Worm (Caenorhabditis elegans) whole organism, L1 larva: ENCODE data around the gene ztf-22.

ENCODE experiments used
- C04F5.9 ChIP-seq: sonication (generic microtip); optimal IDR thresholded peaks from 2 replicates; lab custom pipeline; 2016; ENCODE audit warnings: missing genetic modification characterization, missing compliant biosample characterization
- C16A3.4 ChIP-seq: fragments of 150-350 bp; optimal IDR thresholded peaks from 2 replicates; lab custom pipeline; 2014; ENCODE audit warnings: missing biosample characterization, missing genetic modification characterization
- F16B12.6 ChIP-seq: fragments of 150-350 bp; optimal IDR thresholded peaks from 2 replicates; lab custom pipeline; 2014; ENCODE audit warnings: missing biosample characterization, missing genetic modification characterization
- Y116A8C.19 ChIP-seq: sonication (generic microtip); optimal IDR thresholded peaks from 2 replicates; lab custom pipeline; 2016; ENCODE audit warnings: missing compliant biosample characterization, missing genetic modification characterization, borderline replicate concordance
- aha-1 ChIP-seq: fragments of 150-350 bp; optimal IDR thresholded peaks from 2 replicates; lab custom pipeline; 2014; ENCODE audit warnings: missing biosample characterization, missing genetic modification characterization
- blmp-1 ChIP-seq: fragments of 150-350 bp; optimal IDR thresholded peaks from 2 replicates; lab custom pipeline; 2014; ENCODE audit warnings: missing biosample characterization, missing genetic modification characterization
- ceh-63 ChIP-seq: fragments of 200-800 bp; sonication (Bioruptor generic); optimal IDR thresholded peaks from 2 replicates; lab custom pipeline; 2018; ENCODE audit warnings: mild to moderate bottlenecking, missing genetic modification characterization, missing compliant biosample characterization
- ceh-88 ChIP-seq: fragments of 200-800 bp; sonication (Bioruptor generic); IDR thresholded peaks from 2 replicates; pipeline ENCODE4 v1.3.6; 2022; ENCODE audit warnings: missing genetic modification characterization, missing compliant biosample characterization
- ceh-90 ChIP-seq: sonication (generic microtip); optimal IDR thresholded peaks from 2 replicates; lab custom pipeline; 2016; ENCODE audit warnings: missing genetic modification characterization, missing compliant biosample characterization
- ces-1 ChIP-seq: fragments of 150-350 bp; optimal IDR thresholded peaks from 2 replicates; lab custom pipeline; 2014; ENCODE audit warnings: missing biosample characterization, missing genetic modification reagents, missing genetic modification characterization
- efl-3 ChIP-seq: fragments of 200-800 bp; sonication (Bioruptor generic); optimal IDR thresholded peaks from 2 replicates; lab custom pipeline; 2018; ENCODE audit warnings: mild to moderate bottlenecking, missing genetic modification characterization, missing compliant biosample characterization
- elt-2 ChIP-seq: sonication (generic microtip); optimal IDR thresholded peaks from 2 replicates; lab custom pipeline; 2016; ENCODE audit warnings: missing genetic modification characterization, mild to moderate bottlenecking, inconsistent platforms, missing compliant biosample characterization, missing genetic modification reagents
- elt-3 ChIP-seq, 6 experiments: fragments of 150-350 bp in 1 of 6; sonication (generic microtip); optimal IDR thresholded peaks; 2 replicates each; lab custom pipeline; 2017 to 2018; ENCODE audit warnings: missing biosample characterization in 6 of 6, missing genetic modification characterization in 6 of 6, inconsistent platforms in 1 of 6
- fkh-10 ChIP-seq: sonication (generic microtip); optimal IDR thresholded peaks from 2 replicates; lab custom pipeline; 2017; ENCODE audit warnings: missing biosample characterization, missing genetic modification reagents, missing genetic modification characterization
- hlh-17 ChIP-seq: fragments of 200-800 bp; sonication (Bioruptor generic); optimal IDR thresholded peaks from 2 replicates; lab custom pipeline; 2018; ENCODE audit warnings: missing genetic modification characterization, mild to moderate bottlenecking, missing compliant biosample characterization, moderate library complexity, borderline replicate concordance
- hpl-2 ChIP-seq: fragments of 150-350 bp; optimal IDR thresholded peaks from 2 replicates; lab custom pipeline; 2014; ENCODE audit warnings: missing biosample characterization, missing genetic modification reagents, missing genetic modification characterization
- lin-35 ChIP-seq, 2 experiments: fragments of 150-350 bp; optimal IDR thresholded peaks; 2 replicates each; lab custom pipeline; 2014; ENCODE audit warnings: missing biosample characterization in 2 of 2, missing genetic modification characterization in 2 of 2, missing genetic modification reagents in 2 of 2
- lin-39 ChIP-seq: fragments of 150-350 bp; optimal IDR thresholded peaks from 2 replicates; lab custom pipeline; 2014; ENCODE audit warnings: missing biosample characterization, missing genetic modification reagents, missing genetic modification characterization
- lsy-2 ChIP-seq, 2 experiments: fragments of 150-350 bp; optimal IDR thresholded peaks; 2 replicates each; lab custom pipeline; 2014; ENCODE audit warnings: missing biosample characterization in 2 of 2, missing genetic modification characterization in 2 of 2
- mdl-1 ChIP-seq, 2 experiments: fragments of 150-350 bp; optimal IDR thresholded peaks; 2 replicates each; lab custom pipeline; 2014 to 2017; ENCODE audit warnings: missing biosample characterization in 2 of 2, missing genetic modification characterization in 2 of 2, inconsistent platforms in 1 of 2
- mef-2 ChIP-seq: fragments of 150-350 bp; optimal IDR thresholded peaks from 2 replicates; lab custom pipeline; 2014; ENCODE audit warnings: missing biosample characterization, missing genetic modification characterization
- nhr-20 ChIP-seq: sonication (generic microtip); optimal IDR thresholded peaks from 2 replicates; lab custom pipeline; 2016; ENCODE audit warnings: mild to moderate bottlenecking, missing genetic modification characterization, missing compliant biosample characterization
- nhr-237 ChIP-seq: fragments of 150-350 bp; optimal IDR thresholded peaks from 2 replicates; lab custom pipeline; 2014; ENCODE audit warnings: missing biosample characterization, missing genetic modification characterization
- nhr-28 ChIP-seq: fragments of 150-350 bp; optimal IDR thresholded peaks from 2 replicates; lab custom pipeline; 2014; ENCODE audit warnings: missing biosample characterization, missing genetic modification characterization
- nhr-71 ChIP-seq: sonication (generic microtip); optimal IDR thresholded peaks from 2 replicates; lab custom pipeline; 2016; ENCODE audit warnings: mild to moderate bottlenecking, missing genetic modification characterization, moderate library complexity, missing compliant biosample characterization
- nhr-85 ChIP-seq: sonication (generic microtip); peaks from one replicate; lab custom pipeline; 2016; ENCODE audit warnings: missing genetic modification characterization, inconsistent platforms, missing compliant biosample characterization
- nhr-90 ChIP-seq: sonication (generic microtip); optimal IDR thresholded peaks from 2 replicates; lab custom pipeline; 2016; ENCODE audit warnings: mild to moderate bottlenecking, missing genetic modification characterization, missing compliant biosample characterization; ENCODE audit not compliant: poor library complexity
- pqm-1 ChIP-seq: sonication (generic microtip); optimal IDR thresholded peaks from 3 replicates; lab custom pipeline; 2017; ENCODE audit warnings: missing biosample characterization, missing genetic modification characterization
- skn-1 ChIP-seq: fragments of 150-350 bp; optimal IDR thresholded peaks from 2 replicates; lab custom pipeline; 2014; ENCODE audit warnings: missing biosample characterization, missing genetic modification characterization
- snpc-4 ChIP-seq: fragments of 150-350 bp; optimal IDR thresholded peaks from 2 replicates; lab custom pipeline; 2014; ENCODE audit warnings: missing biosample characterization, missing genetic modification characterization
- sox-4 ChIP-seq: sonication (generic microtip); optimal IDR thresholded peaks from 2 replicates; lab custom pipeline; 2016; ENCODE audit warnings: missing genetic modification characterization, missing compliant biosample characterization
- sptf-1 ChIP-seq: fragments of 150-350 bp; optimal IDR thresholded peaks from 2 replicates; lab custom pipeline; 2014; ENCODE audit warnings: missing biosample characterization, missing genetic modification characterization
- sup-37 ChIP-seq: fragments of 200-800 bp; sonication (Bioruptor generic); optimal IDR thresholded peaks from 2 replicates; lab custom pipeline; 2018; ENCODE audit warnings: mild to moderate bottlenecking, missing genetic modification characterization, missing compliant biosample characterization
- tlp-1 ChIP-seq: fragments of 150-350 bp; optimal IDR thresholded peaks from 2 replicates; lab custom pipeline; 2014; ENCODE audit warnings: missing biosample characterization, missing genetic modification characterization
- unc-62 ChIP-seq: fragments of 150-350 bp; optimal IDR thresholded peaks from 2 replicates; lab custom pipeline; 2014; ENCODE audit warnings: missing biosample characterization, missing genetic modification reagents, missing genetic modification characterization
- vab-15 ChIP-seq: sonication (generic microtip); optimal IDR thresholded peaks from 2 replicates; lab custom pipeline; 2017; ENCODE audit warnings: missing genotype, mild to moderate bottlenecking, missing genetic modification characterization, missing compliant biosample characterization
- zag-1 ChIP-seq: fragments of 150-350 bp; optimal IDR thresholded peaks from 2 replicates; lab custom pipeline; 2014; ENCODE audit warnings: missing biosample characterization, missing genetic modification characterization

Gene ztf-22

DNA sequence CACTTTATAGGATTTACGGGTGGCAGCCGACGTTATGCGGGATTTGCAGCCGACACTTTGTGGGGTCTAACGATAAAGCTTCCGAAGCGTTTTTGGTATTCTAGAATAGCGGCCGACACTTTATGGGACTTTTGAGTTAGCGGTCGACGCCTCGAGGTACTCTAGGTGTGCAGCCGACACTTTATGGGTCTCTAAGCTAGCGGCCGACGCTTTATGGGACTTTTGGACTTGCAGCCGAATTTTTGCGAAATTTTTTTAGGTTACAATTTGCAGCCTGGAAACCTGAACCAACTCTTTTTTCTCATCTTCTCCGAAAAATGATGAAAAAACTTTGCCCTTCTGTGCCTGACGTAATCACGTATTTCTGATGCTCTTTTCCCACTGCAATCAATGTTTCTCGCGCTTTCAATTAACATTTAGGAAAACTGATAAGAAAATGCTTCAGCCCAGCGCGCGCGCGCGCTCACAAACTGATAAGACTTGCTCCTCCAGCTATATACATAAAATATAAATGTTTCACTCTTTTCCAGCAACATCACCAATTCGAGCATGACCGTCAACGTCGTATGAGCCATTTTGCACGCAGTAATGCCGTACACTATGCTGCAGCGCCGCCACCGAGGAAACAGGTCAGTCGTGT, 13.7 kb upstream of the ztf-22 start (continued):
- TF ChIP-seq mef-2 (tag; lab: Kevin White, UChicago) (no peak), efl-3 (no peak), F16B12.6 (no peak), ceh-90 (tag; lab: Kevin White, UChicago) (no peak), lin-39 (tag; lab: Kevin White, UChicago) (no peak), aha-1 (no peak), sptf-1 (tag; lab: Kevin White, UChicago) (no peak), C16A3.4 (tag; lab: Kevin White, UChicago) (no peak), unc-62 (no peak), ceh-88 (no peak), zag-1 (no peak), pqm-1 (tag; lab: Kevin White, UChicago) (peak; percentile 17), Y116A8C.19 (tag; lab: Kevin White, UChicago) (no peak), hlh-17 (GFP tag; lab: Kevin White, UChicago) (no peak), nhr-237 (no peak)

DNA sequence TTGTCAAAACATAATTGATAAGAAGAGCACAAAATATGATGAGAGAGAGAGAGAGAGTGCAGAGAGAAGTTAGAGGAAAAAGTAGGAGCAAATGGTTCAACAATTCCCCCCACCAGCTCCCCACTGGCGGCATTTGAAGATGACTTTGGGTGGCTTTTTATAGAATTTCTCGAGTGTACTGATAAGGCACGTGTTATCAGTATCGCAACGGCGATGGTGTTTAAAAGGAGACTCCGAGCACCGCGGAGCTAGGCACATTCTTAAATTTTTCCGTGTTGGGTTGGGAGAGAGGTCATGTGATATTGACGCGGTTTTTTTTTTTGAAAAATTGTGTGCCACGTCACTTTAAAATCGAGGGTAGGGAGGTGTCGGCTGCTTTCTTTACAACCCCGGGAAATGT, 12.9 kb upstream of the ztf-22 start:
- TF ChIP-seq nhr-28 (tag; lab: Kevin White, UChicago) (no peak), sup-37 (GFP tag; lab: Kevin White, UChicago) (no peak), skn-1 (tag; lab: Kevin White, UChicago) (no peak), nhr-90 (tag; lab: Kevin White, UChicago) (peak; percentile 62), lin-35 (GFP tag; optimal IDR thresholded peaks at IDR 0.05; lab: Kevin White, UChicago) (peak in 1 of 2 experiments; percentile 52), nhr-71 (peak; percentile 33), mdl-1 (tag; optimal IDR thresholded peaks at IDR 0.05; lab: Kevin White, UChicago) (peak in 1 of 2 experiments; percentile 46), tlp-1 (tag; lab: Kevin White, UChicago) (peak; percentile 18), snpc-4 (tag; lab: Kevin White, UChicago) (peak; percentile 33), ceh-63 (GFP tag; lab: Kevin White, UChicago) (no peak), elt-2 (tag; lab: Kevin White, UChicago) (peak; percentile 99), pqm-1 (tag; lab: Kevin White, UChicago) (peak; percentile 23), sox-4 (tag; lab: Kevin White, UChicago) (no peak), vab-15 (tag; lab: Kevin White, UChicago) (no peak), lsy-2 (tag; optimal IDR thresholded peaks at IDR 0.05; lab: Kevin White, UChicago) (peak in 1 of 2 experiments; percentile 21), nhr-20 (tag; lab: Kevin White, UChicago) (peak; percentile 14)

DNA sequence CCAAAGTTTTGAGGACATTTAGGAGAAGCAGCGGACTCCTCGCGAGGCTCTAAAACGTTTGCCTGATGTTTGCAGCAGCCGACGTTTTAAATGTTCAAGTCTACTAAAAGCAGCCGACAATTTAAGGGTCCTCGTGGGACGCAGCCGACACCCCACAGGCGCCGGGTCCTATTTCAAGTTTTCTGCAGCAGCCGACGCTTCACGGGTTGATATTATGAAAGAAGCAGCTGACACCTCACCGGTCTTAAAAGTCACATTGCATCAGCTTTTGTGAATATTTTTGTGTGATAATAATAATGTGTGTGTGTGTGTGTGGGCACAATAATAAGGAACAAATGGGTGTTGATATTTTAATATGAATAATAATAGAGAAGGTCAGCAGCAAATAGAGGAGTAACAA, 12.3 kb upstream of the ztf-22 start:
- TF ChIP-seq hpl-2 (GFP tag; lab: Kevin White, UChicago) (no peak), nhr-85 (tag; lab: Kevin White, UChicago) (no peak), C04F5.9 (tag; lab: Kevin White, UChicago) (no peak), snpc-4 (tag; lab: Kevin White, UChicago) (peak; percentile 36), hlh-17 (GFP tag; lab: Kevin White, UChicago) (no peak), fkh-10 (GFP tag; lab: Kevin White, UChicago) (no peak)

DNA sequence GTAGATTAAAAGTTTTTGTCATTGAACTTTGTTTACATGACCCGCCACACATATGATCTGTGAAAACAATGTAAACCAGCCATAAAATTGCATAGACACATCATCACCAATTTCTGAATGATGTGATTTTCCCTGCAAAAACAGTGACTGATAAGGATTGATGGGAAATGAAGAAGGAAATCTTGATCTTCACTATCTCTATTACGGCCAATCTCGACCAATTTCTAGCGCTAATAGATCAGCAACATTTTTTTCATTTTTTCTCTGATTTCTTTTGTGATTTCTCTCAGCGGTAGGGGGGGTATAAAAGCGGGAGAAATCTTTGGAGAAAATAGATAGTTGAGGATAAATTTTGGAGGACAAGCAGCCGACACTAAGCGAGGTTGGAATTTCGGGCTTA, 11.7 kb upstream of the ztf-22 start:
- TF ChIP-seq nhr-71 = peak; percentile 3
- peak; percentile 83 for TF ChIP-seq nhr-85 (tag; lab: Kevin White, UChicago)
- peak in 2 of 6 experiments; percentile 11 to 83 for TF ChIP-seq elt-3 (tag; optimal IDR thresholded peaks at IDR 0.05; lab: Kevin White, UChicago)
- peak; percentile 86 for TF ChIP-seq blmp-1 (tag; lab: Kevin White, UChicago)
- TF ChIP-seq ces-1 (GFP tag; lab: Kevin White, UChicago) = no peak
- TF ChIP-seq snpc-4 (tag; lab: Kevin White, UChicago) = peak; percentile 22
- TF ChIP-seq nhr-90 (tag; lab: Kevin White, UChicago) = no peak
